Worm (Caenorhabditis elegans) whole organism, L4 larva: ENCODE measurements around the gene inx-18.

ENCODE experiments used
- D1046.2 ChIP-seq: fragments of 200-800 bp; sonication (Bioruptor generic); IDR thresholded peaks from 2 replicates; pipeline ENCODE4 v1.3.6; 2022; ENCODE audit warnings: missing genetic modification characterization, missing compliant biosample characterization
- F44E2.7 ChIP-seq: fragments of 200-800 bp; sonication (Bioruptor generic); IDR thresholded peaks from 2 replicates; pipeline ENCODE4 v2.1.2; 2022; ENCODE audit warnings: missing genetic modification characterization, missing compliant biosample characterization
- R02D3.7 ChIP-seq: fragments of 150-350 bp; sonication (generic microtip); optimal IDR thresholded peaks from 3 replicates; lab custom pipeline; 2014; ENCODE audit warnings: missing biosample characterization, missing genetic modification characterization
- Y105C5A.15 ChIP-seq: fragments of 200-800 bp; sonication (Bioruptor generic); IDR thresholded peaks from 2 replicates; pipeline ENCODE4 v1.3.6; 2022; ENCODE audit warnings: missing genetic modification characterization, missing compliant biosample characterization
- ZK337.2 ChIP-seq: fragments of 200-800 bp; sonication (Bioruptor generic); IDR thresholded peaks from 2 replicates; pipeline ENCODE4 v1.3.6; 2022; ENCODE audit warnings: missing genetic modification reagents, missing genetic modification characterization, missing compliant biosample characterization
- ZK546.5 ChIP-seq, 2 experiments: sonication (generic microtip); optimal IDR thresholded peaks; 2 replicates each; lab custom pipeline; 2017; ENCODE audit warnings: missing biosample characterization in 2 of 2, missing genetic modification characterization in 2 of 2
- aly-2 ChIP-seq: sonication (generic microtip); optimal IDR thresholded peaks from 2 replicates; lab custom pipeline; 2018; ENCODE audit warnings: missing biosample characterization, missing genetic modification characterization
- attf-4 ChIP-seq: sonication (generic microtip); optimal IDR thresholded peaks from 3 replicates; lab custom pipeline; 2017; ENCODE audit warnings: missing biosample characterization, missing genetic modification characterization
- ceh-32 ChIP-seq: sonication (generic microtip); optimal IDR thresholded peaks from 2 replicates; lab custom pipeline; 2016; ENCODE audit warnings: mild to moderate bottlenecking, missing genetic modification characterization, missing compliant biosample characterization; ENCODE audit not compliant: poor library complexity
- ces-1 ChIP-seq: fragments of 150-350 bp; sonication (generic microtip); optimal IDR thresholded peaks from 4 replicates; lab custom pipeline; 2014; ENCODE audit warnings: missing biosample characterization, missing genetic modification reagents, missing genetic modification characterization
- ctbp-1 ChIP-seq: fragments of 200-800 bp; sonication (Bioruptor generic); IDR thresholded peaks from 2 replicates; pipeline ENCODE4 v1.3.6; 2022; ENCODE audit warnings: missing genetic modification reagents, missing genetic modification characterization, missing compliant biosample characterization
- daf-16 ChIP-seq, 3 experiments: sonication (generic microtip); optimal IDR thresholded peaks; 2 replicates each; lab custom pipeline; 2016 to 2017; ENCODE audit warnings: missing genetic modification characterization in 3 of 3, missing genetic modification reagents in 3 of 3, mild to moderate bottlenecking in 2 of 3, missing compliant biosample characterization in 2 of 3, missing biosample characterization in 1 of 3, moderate library complexity in 1 of 3
- dmd-6 ChIP-seq: fragments of 200-800 bp; sonication (Bioruptor generic); IDR thresholded peaks from 2 replicates; pipeline ENCODE4 v1.3.6; 2022; ENCODE audit warnings: missing genetic modification reagents, missing genetic modification characterization, missing compliant biosample characterization
- dmd-8 ChIP-seq: fragments of 200-800 bp; sonication (Bioruptor generic); IDR thresholded peaks from 2 replicates; pipeline ENCODE4 v1.3.6; 2022; ENCODE audit warnings: missing genetic modification characterization, missing compliant biosample characterization
- dmd-9 ChIP-seq: fragments of 200-800 bp; sonication (Bioruptor generic); IDR thresholded peaks from 2 replicates; pipeline ENCODE4 v1.3.6; 2022; ENCODE audit warnings: missing genetic modification reagents, missing genetic modification characterization, missing compliant biosample characterization
- dve-1 ChIP-seq: sonication (generic microtip); optimal IDR thresholded peaks from 2 replicates; lab custom pipeline; 2017; ENCODE audit warnings: antibody characterized with exemption, mild to moderate bottlenecking, missing genetic modification characterization, missing compliant biosample characterization; ENCODE audit not compliant: insufficient read depth
- fkh-10 ChIP-seq: fragments of 150-350 bp; optimal IDR thresholded peaks from 2 replicates; lab custom pipeline; 2014; ENCODE audit warnings: missing biosample characterization, missing genetic modification reagents, missing genetic modification characterization
- hif-1 ChIP-seq, 2 experiments: sonication (generic microtip); optimal IDR thresholded peaks; 2 replicates each; lab custom pipeline; 2016 to 2017; ENCODE audit warnings: missing compliant biosample characterization in 2 of 2, missing genetic modification characterization in 2 of 2, missing genetic modification reagents in 2 of 2, missing genotype in 2 of 2, mild to moderate bottlenecking in 1 of 2
- hlh-11 ChIP-seq: fragments of 200-800 bp; sonication (Bioruptor generic); optimal IDR thresholded peaks from 2 replicates; lab custom pipeline; 2018; ENCODE audit warnings: mild to moderate bottlenecking, missing genetic modification characterization, missing compliant biosample characterization
- hlh-30 ChIP-seq: sonication (generic microtip); optimal IDR thresholded peaks from 2 replicates; lab custom pipeline; 2017; ENCODE audit warnings: antibody characterized with exemption, mild to moderate bottlenecking, missing genetic modification characterization, missing compliant biosample characterization; ENCODE audit not compliant: insufficient read depth
- lim-7 ChIP-seq: fragments of 200-800 bp; sonication (Bioruptor generic); IDR thresholded peaks from 2 replicates; pipeline ENCODE4 v1.3.6; 2022; ENCODE audit warnings: missing genetic modification characterization, missing compliant biosample characterization
- lin-1 ChIP-seq: fragments of 200-800 bp; sonication (Bioruptor generic); IDR thresholded peaks from 2 replicates; pipeline ENCODE4 v1.3.6; 2022; ENCODE audit warnings: missing genetic modification reagents, missing genetic modification characterization, missing compliant biosample characterization
- lin-29 ChIP-seq: fragments of 200-800 bp; sonication (Bioruptor generic); IDR thresholded peaks from 2 replicates; pipeline ENCODE4 v1.3.6; 2022; ENCODE audit warnings: missing genetic modification reagents, missing genetic modification characterization, missing compliant biosample characterization
- lin-39 ChIP-seq: fragments of 150-350 bp; optimal IDR thresholded peaks from 2 replicates; lab custom pipeline; 2014; ENCODE audit warnings: missing biosample characterization, missing genetic modification reagents, missing genetic modification characterization
- lir-3 ChIP-seq: sonication (generic microtip); optimal IDR thresholded peaks from 2 replicates; lab custom pipeline; 2016; ENCODE audit warnings: mild to moderate bottlenecking, missing genetic modification characterization, missing compliant biosample characterization
- lsy-2 ChIP-seq, 2 experiments: fragments of 150-350 bp in 1 of 2; sonication (generic microtip) in 1 of 2; optimal IDR thresholded peaks; 2 replicates each; lab custom pipeline; 2014 to 2017; ENCODE audit warnings: missing biosample characterization in 2 of 2, missing genetic modification characterization in 2 of 2
- mxl-2 ChIP-seq: fragments of 200-800 bp; sonication (Bioruptor generic); conservative IDR thresholded peaks from 2 replicates; pipeline ENCODE4 v1.3.6; 2022; ENCODE audit warnings: missing genetic modification reagents, missing genetic modification characterization, missing compliant biosample characterization
- mxl-3 ChIP-seq: fragments of 200-800 bp; sonication (Bioruptor generic); optimal IDR thresholded peaks from 2 replicates; lab custom pipeline; 2018; ENCODE audit warnings: mild to moderate bottlenecking, missing genetic modification characterization, missing compliant biosample characterization
- nhr-10 ChIP-seq: fragments of 150-350 bp; optimal IDR thresholded peaks from 2 replicates; lab custom pipeline; 2014; ENCODE audit warnings: missing biosample characterization, missing genetic modification characterization
- nhr-25 ChIP-seq: sonication (generic microtip); optimal IDR thresholded peaks from 2 replicates; lab custom pipeline; 2017; ENCODE audit warnings: missing genetic modification characterization, mild to moderate bottlenecking, missing compliant biosample characterization, antibody characterized with exemption, moderate library complexity, borderline replicate concordance; ENCODE audit not compliant: insufficient read depth
- nhr-48 ChIP-seq: sonication (generic microtip); optimal IDR thresholded peaks from 2 replicates; lab custom pipeline; 2016; ENCODE audit warnings: mild to moderate bottlenecking, missing genetic modification characterization, missing compliant biosample characterization
- pha-4 ChIP-seq, 2 experiments: fragments of 150-350 bp in 1 of 2; fragments of 200-800 bp in 1 of 2; sonication (Bioruptor generic) in 1 of 2; IDR thresholded peaks in 1 of 2; optimal IDR thresholded peaks in 1 of 2; 2 replicates each; pipeline versions ENCODE4 v1.3.6 to Lab custom; 2014 to 2022; ENCODE audit warnings: missing genetic modification characterization in 2 of 2, missing genetic modification reagents in 2 of 2, missing biosample characterization in 1 of 2, missing compliant biosample characterization in 1 of 2
- php-3 ChIP-seq: fragments of 200-800 bp; sonication (Bioruptor generic); IDR thresholded peaks from 2 replicates; pipeline ENCODE4 v1.3.6; 2022; ENCODE audit warnings: missing genetic modification reagents, missing genetic modification characterization, missing compliant biosample characterization
- saeg-2 ChIP-seq: fragments of 200-800 bp; sonication (Bioruptor generic); IDR thresholded peaks from 2 replicates; pipeline ENCODE4 v1.3.6; 2022; ENCODE audit warnings: missing genetic modification reagents, missing genetic modification characterization, missing compliant biosample characterization
- snpc-1.2 ChIP-seq: fragments of 200-800 bp; sonication (Bioruptor generic); IDR thresholded peaks from 2 replicates; pipeline ENCODE4 v1.3.6; 2022; ENCODE audit warnings: missing genetic modification reagents, missing genetic modification characterization, missing compliant biosample characterization
- tra-1 ChIP-seq: fragments of 200-800 bp; sonication (Bioruptor generic); IDR thresholded peaks from 2 replicates; pipeline ENCODE4 v1.3.6; 2022; ENCODE audit warnings: missing genetic modification reagents, missing genetic modification characterization, missing compliant biosample characterization
- unc-39 ChIP-seq: sonication (generic microtip); optimal IDR thresholded peaks from 2 replicates; lab custom pipeline; 2017; ENCODE audit warnings: missing biosample characterization, missing genetic modification characterization
- unc-62 ChIP-seq, 3 experiments: fragments of 150-350 bp in 1 of 3; sonication (generic microtip); optimal IDR thresholded peaks in 2 of 3; peaks in 1 of 3; 1 replicate in 1 of 3; 2 replicates in 2 of 3; lab custom pipeline; 2014 to 2017; ENCODE audit warnings: missing biosample characterization in 3 of 3, missing genetic modification characterization in 3 of 3, missing genetic modification reagents in 3 of 3, missing genotype in 1 of 3
- vab-7 ChIP-seq: fragments of 200-800 bp; sonication (Bioruptor generic); IDR thresholded peaks from 2 replicates; pipeline ENCODE4 v1.3.6; 2022; ENCODE audit warnings: missing genetic modification reagents, missing genetic modification characterization, missing compliant biosample characterization
- zfp-3 ChIP-seq: fragments of 200-800 bp; sonication (Bioruptor generic); conservative IDR thresholded peaks from 2 replicates; pipeline ENCODE4 v1.3.6; 2022; ENCODE audit warnings: missing genetic modification reagents, missing genetic modification characterization, missing compliant biosample characterization
- zip-2 ChIP-seq: fragments of 150-350 bp; optimal IDR thresholded peaks from 2 replicates; lab custom pipeline; 2014; ENCODE audit warnings: missing biosample characterization, missing genetic modification characterization
- ztf-11 ChIP-seq: fragments of 150-350 bp; optimal IDR thresholded peaks from 2 replicates; lab custom pipeline; 2014; ENCODE audit warnings: missing biosample characterization, missing genetic modification characterization

The inx-18 gene

ce11 chrIV:607628-608027, 1.5 kb downstream of the inx-18 start:
- no peak for TF ChIP-seq mxl-2 (GFP tag; lab: Robert Waterston, UW)
- no peak for TF ChIP-seq ztf-11
- peak in 1 of 2 experiments; percentile 20 for TF ChIP-seq daf-16 (GFP tag; optimal IDR thresholded peaks at IDR 0.05; lab: Kevin White, UChicago)
- TF ChIP-seq daf-16 (tag; optimal IDR thresholded peaks at IDR 0.05; lab: Kevin White, UChicago) = no peak
- TF ChIP-seq fkh-10 = no peak
- TF ChIP-seq hlh-30 (tag; lab: Kevin White, UChicago) = peak; percentile 20

ce11 chrIV:613155-613554, 7.0 kb downstream of the inx-18 start:
- TF ChIP-seq D1046.2 (GFP tag; lab: Robert Waterston, UW) = no peak
- TF ChIP-seq php-3 (GFP tag; lab: Robert Waterston, UW) = no peak
- TF ChIP-seq lin-1 (GFP tag; lab: Robert Waterston, UW) = no peak
- no peak for TF ChIP-seq lin-39 (tag; lab: Kevin White, UChicago)
- no peak for TF ChIP-seq mxl-3 (GFP tag; lab: Kevin White, UChicago)
- TF ChIP-seq ZK546.5 (tag; optimal IDR thresholded peaks at IDR 0.05; lab: Kevin White, UChicago) = no peak
- no peak for TF ChIP-seq dve-1 (tag; lab: Kevin White, UChicago)

ce11 chrIV:615244-615643, 9.1 kb downstream of the inx-18 start, which contains the start of gene C18H7.1:
Gene C18H7.1, plus strand, starts transcription at chrIV:615544.
- TF ChIP-seq ctbp-1 (no peak), hif-1 (tag; optimal IDR thresholded peaks at IDR 0.05; lab: Kevin White, UChicago) (no peak), ces-1 (GFP tag; lab: Kevin White, UChicago) (no peak), unc-39 (tag; lab: Kevin White, UChicago) (no peak), dmd-9 (GFP tag; lab: Robert Waterston, UW) (no peak), attf-4 (no peak), ceh-32 (tag; lab: Kevin White, UChicago) (no peak), nhr-48 (tag; lab: Kevin White, UChicago) (no peak), fkh-10 (no peak), tra-1 (no peak), hlh-11 (tag; lab: Kevin White, UChicago) (no peak), R02D3.7 (tag; lab: Kevin White, UChicago) (no peak), vab-7 (GFP tag; lab: Robert Waterston, UW) (no peak)

- TF ChIP-seq unc-62 (GFP tag; optimal IDR thresholded peaks at IDR 0.05 in 1 of 2; lab: Kevin White, UChicago) (peak in 1 of 2 experiments; percentile 67), unc-62 (tag; optimal IDR thresholded peaks at IDR 0.05; lab: Kevin White, UChicago) (no peak), Y105C5A.15 (no peak)
These were observed 13.6 kb downstream of the inx-18 start for ce11 chrIV:619766-620165.

ce11 chrIV:620324-620723, 14.2 kb downstream of the inx-18 start:
- TF ChIP-seq zfp-3 (GFP tag; lab: Robert Waterston, UW) (0 out of 2 replicates have a peak, but pooled peaks have one; percentile 37), lin-29 (GFP tag; lab: Robert Waterston, UW) (no peak), pha-4 (GFP tag; IDR thresholded peaks at IDR 0.05; lab: Robert Waterston, UW) (peak; percentile 81), pha-4 (tag; optimal IDR thresholded peaks at IDR 0.05; lab: Kevin White, UChicago) (no peak), ZK337.2 (GFP tag; lab: Robert Waterston, UW) (peak; percentile 50; the same call in 1 of the 2 replicates), lsy-2 (tag; optimal IDR thresholded peaks at IDR 0.05; lab: Kevin White, UChicago) (no peak), zip-2 (tag; lab: Kevin White, UChicago) (no peak), F44E2.7 (GFP tag; lab: Robert Waterston, UW) (peak; percentile 85; the same call in 1 of the 2 replicates), snpc-1.2 (peak; percentile 74), saeg-2 (GFP tag; lab: Robert Waterston, UW) (no peak), hlh-30 (tag; lab: Kevin White, UChicago) (no peak), nhr-25 (tag; lab: Kevin White, UChicago) (no peak), nhr-10 (tag; lab: Kevin White, UChicago) (no peak), dmd-8 (GFP tag; lab: Robert Waterston, UW) (peak; percentile 90), lim-7 (peak; percentile 85), mxl-2 (GFP tag; lab: Robert Waterston, UW) (no peak), dve-1 (tag; lab: Kevin White, UChicago) (no peak), dmd-6 (peak; percentile 61), aly-2 (tag; lab: Kevin White, UChicago) (no peak), lir-3 (tag; lab: Kevin White, UChicago) (peak; percentile 40)
